Worm (Caenorhabditis elegans): ENCODE measurements around the gene C05E4.7.

C05E4.7 gene

DNA sequence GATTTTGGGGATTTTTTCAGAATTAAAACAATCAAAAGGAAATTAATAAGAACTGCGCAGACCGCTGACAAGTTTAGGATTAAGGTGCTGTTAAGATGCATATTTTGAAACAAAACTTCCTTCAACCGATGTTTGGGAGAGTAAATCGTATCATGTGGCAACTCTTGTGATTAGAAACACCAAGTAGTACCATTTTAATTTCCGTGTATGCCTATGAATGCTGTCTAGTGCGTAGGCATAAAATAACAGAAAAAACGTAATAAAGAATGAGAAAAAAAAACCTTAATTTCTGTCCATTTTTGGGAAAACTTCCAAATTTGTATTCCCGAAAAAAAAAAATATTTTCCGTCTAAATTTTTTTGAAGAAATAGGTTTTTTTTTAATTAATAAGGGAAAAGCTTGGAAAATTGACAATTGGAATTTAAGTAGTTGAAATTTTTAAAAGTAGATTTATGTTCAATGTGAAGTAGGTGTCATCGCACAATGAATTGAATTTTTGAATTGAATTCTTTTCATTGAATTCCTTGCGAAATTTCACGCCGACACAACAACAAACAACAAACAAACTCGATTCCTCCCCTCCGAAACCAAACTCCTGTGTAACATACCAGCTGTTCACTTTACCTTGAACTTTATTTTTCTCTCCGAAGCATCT lies 10.9 kb downstream of the C05E4.7 start, which contains the start of the genes str-262 and srp-1:
Gene str-262, minus strand, starts transcription at position 101 of the 655 bp plus-strand sequence.
Gene srp-1, plus strand, starts transcription at position 605 of the 655 bp plus-strand sequence.
- TF ChIP-seq dao-5 (tag; optimal IDR thresholded peaks at IDR 0.05): no peak
- TF ChIP-seq W03F9.2 (tag; optimal IDR thresholded peaks at IDR 0.05): no peak
- no peak for TF ChIP-seq him-1 (tag; optimal IDR thresholded peaks at IDR 0.05)

- TF ChIP-seq him-1 (tag; optimal IDR thresholded peaks at IDR 0.05): no peak
- no peak for TF ChIP-seq W03F9.2 (tag; optimal IDR thresholded peaks at IDR 0.05)
Observed at ce11 chrV:756169-756568, 14.2 kb downstream of the C05E4.7 start, which contains the start of gene str-20. Gene str-20 (plus strand): TSS chrV:756469.

DNA sequence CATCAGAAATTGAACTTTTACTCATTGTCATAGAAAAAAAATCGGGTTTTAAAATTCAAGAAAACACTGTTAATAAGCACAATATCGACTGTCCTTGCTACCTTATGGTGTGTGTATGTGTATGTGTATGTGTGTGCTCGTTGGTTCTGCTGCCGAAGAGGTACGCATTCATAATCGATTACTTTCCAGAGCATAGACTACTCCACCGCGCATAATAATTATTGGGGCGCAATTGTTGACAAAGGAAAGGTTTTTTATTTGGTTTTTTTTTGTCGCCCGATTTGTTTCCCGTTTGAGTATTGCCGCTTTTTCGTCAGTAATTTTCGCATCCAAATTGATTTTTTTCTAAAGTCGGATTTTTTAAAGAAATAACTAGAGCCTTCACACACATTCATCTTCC lies 19.3 kb downstream of the C05E4.7 start, which contains the start of gene C05E4.15:
Gene C05E4.15, minus strand, starts transcription at position 101 of the 400 bp plus-strand sequence.
- TF ChIP-seq dao-5 (tag; optimal IDR thresholded peaks at IDR 0.05) (no peak), W03F9.2 (tag; optimal IDR thresholded peaks at IDR 0.05) (no peak), him-1 (tag; optimal IDR thresholded peaks at IDR 0.05) (no peak)

- TF ChIP-seq him-1 (tag; optimal IDR thresholded peaks at IDR 0.05): no peak
- TF ChIP-seq dao-5 (tag; optimal IDR thresholded peaks at IDR 0.05): no peak
- no peak for TF ChIP-seq W03F9.2 (tag; optimal IDR thresholded peaks at IDR 0.05)
Observed at ce11 chrV:761882-762281, 20.0 kb downstream of the C05E4.7 start, which contains the start of gene C05E4.12. Gene C05E4.12 (minus strand): TSS chrV:761982.

- TF ChIP-seq him-1 (tag; optimal IDR thresholded peaks at IDR 0.05): no peak
- no peak for TF ChIP-seq dao-5 (tag; optimal IDR thresholded peaks at IDR 0.05)
- TF ChIP-seq W03F9.2 (tag; optimal IDR thresholded peaks at IDR 0.05): no peak
Observed at ce11 chrV:762340-762739, 20.4 kb downstream of the C05E4.7 start, which contains the start of gene srp-2. Gene srp-2 (plus strand): TSS chrV:762640.

DNA sequence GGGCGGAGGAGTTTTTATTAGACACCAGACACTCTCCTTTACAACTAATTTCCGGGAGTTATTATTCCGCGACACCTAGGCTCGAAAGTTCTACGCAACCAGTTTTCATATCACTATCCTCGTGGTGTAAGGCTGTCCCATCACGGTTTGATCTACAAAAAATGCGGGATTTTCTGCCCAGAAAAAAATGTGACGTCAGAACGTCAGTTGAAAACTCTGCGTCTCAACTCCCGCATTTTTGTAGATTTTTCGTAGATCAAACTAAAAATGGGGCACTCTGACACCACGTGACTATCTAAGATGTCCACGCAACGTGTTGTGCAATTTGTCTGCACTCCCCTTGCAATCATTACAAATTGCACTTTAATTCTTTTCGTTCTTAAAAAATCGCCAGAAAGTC lies 22.8 kb downstream of the C05E4.7 start, which contains the start of gene str-238:
Gene str-238, plus strand, starts transcription at position 301 of the 400 bp plus-strand sequence.
- no peak for TF ChIP-seq dao-5 (tag; optimal IDR thresholded peaks at IDR 0.05)
- TF ChIP-seq him-1 (tag; optimal IDR thresholded peaks at IDR 0.05): no peak

ce11 chrV:772210-772609 lies 30.3 kb downstream of the C05E4.7 start:
- TF ChIP-seq dao-5 (tag; optimal IDR thresholded peaks at IDR 0.05): no peak
- no peak for TF ChIP-seq W03F9.2 (tag; optimal IDR thresholded peaks at IDR 0.05)
- TF ChIP-seq him-1 (tag; optimal IDR thresholded peaks at IDR 0.05): no peak

ce11 chrV:773256-773655 lies 31.3 kb downstream of the C05E4.7 start, which contains the start of gene sti-1:
Gene sti-1 (plus strand): TSS chrV:773518.
- TF ChIP-seq him-1 (tag; optimal IDR thresholded peaks at IDR 0.05) (no peak), dao-5 (tag; optimal IDR thresholded peaks at IDR 0.05) (no peak), W03F9.2 (tag; optimal IDR thresholded peaks at IDR 0.05) (peak; percentile 79)

ce11 chrV:774341-774740 lies 32.4 kb downstream of the C05E4.7 start:
- TF ChIP-seq dao-5 (tag; optimal IDR thresholded peaks at IDR 0.05) (no peak), him-1 (tag; optimal IDR thresholded peaks at IDR 0.05) (no peak), W03F9.2 (tag; optimal IDR thresholded peaks at IDR 0.05) (no peak)

- TF ChIP-seq W03F9.2 (tag; optimal IDR thresholded peaks at IDR 0.05) (no peak), him-1 (tag; optimal IDR thresholded peaks at IDR 0.05) (no peak), dao-5 (tag; optimal IDR thresholded peaks at IDR 0.05) (no peak)
Observed at ce11 chrV:774875-775359, 33.0 kb downstream of the C05E4.7 start, which contains the start of gene srbc-58. Gene srbc-58 (plus strand): TSS chrV:774995.

- no peak for TF ChIP-seq W03F9.2 (tag; optimal IDR thresholded peaks at IDR 0.05)
- TF ChIP-seq him-1 (tag; optimal IDR thresholded peaks at IDR 0.05): no peak
- TF ChIP-seq dao-5 (tag; optimal IDR thresholded peaks at IDR 0.05): no peak
Observed at ce11 chrV:777285-777684, 35.4 kb downstream of the C05E4.7 start, which contains the start of gene R09E12.9. Gene R09E12.9 (plus strand): TSS chrV:777600.

DNA sequence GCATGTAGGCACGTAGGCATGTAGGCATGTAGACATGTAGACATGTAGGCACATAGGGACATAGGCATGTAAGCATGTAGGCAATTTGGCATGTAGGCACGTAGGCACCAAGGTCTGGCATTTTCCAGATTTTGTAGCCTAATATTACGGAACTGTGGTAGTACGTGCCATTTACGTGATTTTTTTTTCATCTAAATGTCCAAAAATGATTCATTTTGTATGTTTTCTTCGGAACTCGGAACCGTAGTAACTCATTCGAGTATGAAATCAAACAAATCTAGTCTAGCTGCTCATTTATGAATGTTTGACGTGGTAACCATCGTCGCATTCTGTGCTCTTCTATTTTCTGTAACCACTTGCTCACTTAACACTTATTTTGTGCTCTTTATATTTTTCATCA lies 36.4 kb downstream of the C05E4.7 start, which contains the start of gene srbc-59:
Gene srbc-59, plus strand, starts transcription at position 301 of the 400 bp plus-strand sequence.
- no peak for TF ChIP-seq him-1 (tag; optimal IDR thresholded peaks at IDR 0.05)
- no peak for TF ChIP-seq W03F9.2 (tag; optimal IDR thresholded peaks at IDR 0.05)
- TF ChIP-seq dao-5 (tag; optimal IDR thresholded peaks at IDR 0.05): no peak

ce11 chrV:779999-780398 lies 38.1 kb downstream of the C05E4.7 start, which contains the start of gene srbc-60:
Gene srbc-60 (plus strand): TSS chrV:780299.
- no peak for TF ChIP-seq dao-5 (tag; optimal IDR thresholded peaks at IDR 0.05)
- TF ChIP-seq W03F9.2 (tag; optimal IDR thresholded peaks at IDR 0.05): no peak
- TF ChIP-seq him-1 (tag; optimal IDR thresholded peaks at IDR 0.05): no peak

ce11 chrV:782432-782831 lies 40.5 kb downstream of the C05E4.7 start, which contains the start of gene srab-16:
Gene srab-16 (plus strand): TSS chrV:782732.
- TF ChIP-seq dao-5 (tag; optimal IDR thresholded peaks at IDR 0.05): no peak
- no peak for TF ChIP-seq him-1 (tag; optimal IDR thresholded peaks at IDR 0.05)
- no peak for TF ChIP-seq W03F9.2 (tag; optimal IDR thresholded peaks at IDR 0.05)
